Fruit fly (Drosophila melanogaster) whole organism, embryonic: ENCODE results near the gene CIA30.
A peak's percentile ranks its signal among the peaks of the same experiment; 100 is the strongest.

Experiments
- Aef1 ChIP-seq: fragments of 200-800 bp; sonication (Bioruptor generic); IDR thresholded peaks from 3 replicates; pipeline ENCODE4 v1.3.6; 2022; ENCODE audit warnings: missing biosample characterization, missing genetic modification characterization
- Awh ChIP-seq: fragments of 200-800 bp; sonication (Bioruptor generic); IDR thresholded peaks from 2 replicates; pipeline ENCODE4, ENCODE4 v1.3.6; 2022; ENCODE audit warnings: missing biosample characterization, missing genetic modification characterization
- CG10147 ChIP-seq: fragments of 200-800 bp; sonication (Bioruptor generic); optimal IDR thresholded peaks from 2 replicates; lab custom pipeline; 2019; ENCODE audit warnings: missing biosample characterization, mild to moderate bottlenecking, missing genetic modification characterization, moderate library complexity
- CG11695 ChIP-seq: fragments of 200-800 bp; sonication (Bioruptor generic); IDR thresholded peaks from 3 replicates; pipeline ENCODE4 v1.3.6; 2022; ENCODE audit warnings: missing biosample characterization, missing genetic modification characterization
- CG12155 ChIP-seq: fragments of 200-800 bp; sonication (Bioruptor generic); optimal IDR thresholded peaks from 3 replicates; lab custom pipeline; 2016; ENCODE audit warnings: missing biosample characterization, missing genetic modification characterization
- CG14050 ChIP-seq: fragments of 200-800 bp; sonication (Bioruptor generic); IDR thresholded peaks from 3 replicates; pipeline ENCODE4 v1.3.6; 2022; ENCODE audit warnings: missing biosample characterization, missing genetic modification characterization
- CG15696 ChIP-seq: fragments of 200-800 bp; sonication (Bioruptor generic); optimal IDR thresholded peaks from 2 replicates; lab custom pipeline; 2019; ENCODE audit warnings: missing biosample characterization, mild to moderate bottlenecking, missing genetic modification characterization, moderate library complexity
- CG18599 ChIP-seq: fragments of 200-800 bp; sonication (Bioruptor generic); optimal IDR thresholded peaks from 3 replicates; lab custom pipeline; 2017; ENCODE audit warnings: missing biosample characterization, missing genetic modification characterization, mild to moderate bottlenecking, moderate library complexity, missing genetic modification reagents
- CG2116 ChIP-seq: fragments of 200-800 bp; sonication (Bioruptor generic); optimal IDR thresholded peaks from 3 replicates; lab custom pipeline; 2018; ENCODE audit warnings: missing biosample characterization, mild to moderate bottlenecking, missing genetic modification characterization
- CG2712 ChIP-seq: fragments of 200-800 bp; optimal IDR thresholded peaks from 3 replicates; lab custom pipeline; 2019; ENCODE audit warnings: missing biosample characterization, mild to moderate bottlenecking, missing genetic modification characterization, moderate library complexity
- CG31388 ChIP-seq: fragments of 200-800 bp; sonication (Bioruptor generic); optimal IDR thresholded peaks from 2 replicates; lab custom pipeline; 2016; ENCODE audit warnings: missing biosample characterization, missing genetic modification characterization
- CG3281 ChIP-seq: fragments of 200-800 bp; sonication (Bioruptor generic); optimal IDR thresholded peaks from 3 replicates; lab custom pipeline; 2017; ENCODE audit warnings: missing biosample characterization, mild to moderate bottlenecking, missing genetic modification characterization
- CG34422 ChIP-seq: fragments of 200-800 bp; sonication (Bioruptor generic); IDR thresholded peaks from 3 replicates; pipeline ENCODE4 v1.3.6; 2022; ENCODE audit warnings: missing biosample characterization, missing genetic modification characterization
- CG42726 ChIP-seq: fragments of 200-800 bp; sonication (Bioruptor generic); IDR thresholded peaks from 2 replicates; pipeline ENCODE4 v1.3.6; 2022; ENCODE audit warnings: missing biosample characterization, missing genetic modification characterization; ENCODE audit not compliant: partially characterized antibody
- CG4617 ChIP-seq: fragments of 200-800 bp; sonication (Bioruptor generic); optimal IDR thresholded peaks from 3 replicates; lab custom pipeline; 2016; ENCODE audit warnings: missing biosample characterization, missing genetic modification characterization, borderline replicate concordance
- CG7963 ChIP-seq: fragments of 200-800 bp; sonication (Bioruptor generic); IDR thresholded peaks from 3 replicates; pipeline ENCODE4 v1.3.6; 2022; ENCODE audit warnings: missing biosample characterization, missing genetic modification characterization; ENCODE audit not compliant: partially characterized antibody
- CG8089 ChIP-seq: fragments of 200-800 bp; sonication (Bioruptor generic); optimal IDR thresholded peaks from 3 replicates; lab custom pipeline; 2016; ENCODE audit warnings: missing biosample characterization, missing genetic modification characterization
- CG9876 ChIP-seq: fragments of 200-800 bp; sonication (Bioruptor generic); optimal IDR thresholded peaks from 2 replicates; lab custom pipeline; 2016; ENCODE audit warnings: missing biosample characterization, missing genetic modification characterization
- Eip74EF ChIP-seq, 2 experiments: fragments of 200-800 bp in 1 of 2; fragments of >200 bp in 1 of 2; sonication (Bioruptor generic) in 1 of 2; optimal IDR thresholded peaks; 2 replicates each; lab custom pipeline; 2017 to 2019; ENCODE audit warnings: missing biosample characterization in 2 of 2, missing genetic modification characterization in 2 of 2, mild to moderate bottlenecking in 1 of 2, moderate library complexity in 1 of 2
- Elba2 ChIP-seq: fragments of 200-800 bp; sonication (Bioruptor generic); optimal IDR thresholded peaks from 3 replicates; lab custom pipeline; 2016; ENCODE audit warnings: missing biosample characterization, missing genetic modification characterization
- Ets65A ChIP-seq: fragments of 200-800 bp; sonication (Bioruptor generic); peaks from one replicate; lab custom pipeline; 2016; ENCODE audit warnings: missing biosample characterization, missing genetic modification characterization
- Fer2 ChIP-seq: fragments of 200-800 bp; sonication (Bioruptor generic); optimal IDR thresholded peaks from 2 replicates; lab custom pipeline; 2018; ENCODE audit warnings: missing biosample characterization, mild to moderate bottlenecking, missing genetic modification characterization, moderate library complexity
- H15 ChIP-seq: fragments of 200-800 bp; sonication (Bioruptor generic); IDR thresholded peaks from 3 replicates; pipeline ENCODE4 v1.3.6; 2022; ENCODE audit warnings: missing biosample characterization, missing genetic modification characterization
- Hey ChIP-seq: fragments of 200-800 bp; sonication (Bioruptor generic); optimal IDR thresholded peaks from 3 replicates; lab custom pipeline; 2018; ENCODE audit warnings: missing biosample characterization, mild to moderate bottlenecking, missing genetic modification characterization
- Kr ChIP-seq: fragments of 200-800 bp; sonication (Bioruptor generic); optimal IDR thresholded peaks from 2 replicates; lab custom pipeline; 2017; ENCODE audit warnings: missing biosample characterization, mild to moderate bottlenecking, missing genetic modification characterization
- Lpt ChIP-seq: fragments of >200 bp; optimal IDR thresholded peaks from 2 replicates; lab custom pipeline; 2018; ENCODE audit warnings: missing biosample characterization, missing genetic modification characterization
- Oaz ChIP-seq: fragments of 200-800 bp; sonication (Bioruptor generic); IDR thresholded peaks from 2 replicates; pipeline ENCODE4 v1.3.6; 2022; ENCODE audit warnings: missing biosample characterization, missing genetic modification characterization
- Ptx1 ChIP-seq: fragments of 200-800 bp; sonication (Bioruptor generic); IDR thresholded peaks from 2 replicates; pipeline ENCODE4 v1.3.6; 2022; ENCODE audit warnings: missing biosample characterization, missing genetic modification characterization
- Rx ChIP-seq: fragments of 200-800 bp; sonication (Bioruptor generic); IDR thresholded peaks from 2 replicates; pipeline ENCODE4 v1.3.6; 2022; ENCODE audit warnings: missing biosample characterization, missing genetic modification characterization
- Sry-β ChIP-seq: fragments of 200-800 bp; sonication (Bioruptor generic); optimal IDR thresholded peaks from 2 replicates; lab custom pipeline; 2018; ENCODE audit warnings: missing biosample characterization, mild to moderate bottlenecking, missing genetic modification characterization, moderate library complexity
- Ssrp ChIP-seq: fragments of 200-800 bp; sonication (Bioruptor generic); optimal IDR thresholded peaks from 2 replicates; lab custom pipeline; 2018; ENCODE audit warnings: missing biosample characterization, mild to moderate bottlenecking, missing genetic modification characterization, moderate library complexity
- Trl ChIP-seq, 3 experiments: fragments of >200 bp in 2 of 3; fragments of 200-800 bp in 1 of 3; sonication (Bioruptor generic) in 1 of 3; optimal IDR thresholded peaks; 2 replicates in 1 of 3; 3 replicates in 2 of 3; lab custom pipeline; 2016 to 2017; ENCODE audit warnings: missing biosample characterization in 1 of 3, missing genetic modification characterization in 1 of 3
- ash1 ChIP-seq: fragments of 200-800 bp; sonication (Bioruptor generic); optimal IDR thresholded peaks from 2 replicates; lab custom pipeline; 2018; ENCODE audit warnings: missing biosample characterization, mild to moderate bottlenecking, missing genetic modification characterization
- cad ChIP-seq: fragments of >200 bp; optimal IDR thresholded peaks from 2 replicates; lab custom pipeline; 2017; ENCODE audit warnings: missing biosample characterization, missing genetic modification characterization
- caup ChIP-seq: fragments of 200-800 bp; sonication (Bioruptor generic); optimal IDR thresholded peaks from 3 replicates; lab custom pipeline; 2017; ENCODE audit warnings: missing biosample characterization, mild to moderate bottlenecking, missing genetic modification characterization, moderate library complexity; ENCODE audit not compliant: severe bottlenecking
- chif ChIP-seq, 2 experiments: fragments of 200-800 bp; sonication (Bioruptor generic); optimal IDR thresholded peaks; 3 replicates each; lab custom pipeline; 2016; ENCODE audit warnings: missing biosample characterization in 2 of 2, missing genetic modification characterization in 2 of 2
- en ChIP-seq: fragments of 200-800 bp; sonication (Bioruptor generic); optimal IDR thresholded peaks from 2 replicates; lab custom pipeline; 2016; ENCODE audit warnings: missing biosample characterization, missing genetic modification characterization
- fd102C ChIP-seq: fragments of 200-800 bp; sonication (Bioruptor generic); optimal IDR thresholded peaks from 2 replicates; lab custom pipeline; 2018; ENCODE audit warnings: missing biosample characterization, mild to moderate bottlenecking, missing genetic modification characterization, moderate library complexity
- gcm2 ChIP-seq: fragments of 200-800 bp; sonication (Bioruptor generic); optimal IDR thresholded peaks from 2 replicates; lab custom pipeline; 2016; ENCODE audit warnings: missing biosample characterization, missing genetic modification characterization
- h ChIP-seq: fragments of >200 bp; optimal IDR thresholded peaks from 2 replicates; lab custom pipeline; 2017
- ken ChIP-seq: fragments of 200-800 bp; sonication (Bioruptor generic); IDR thresholded peaks from 3 replicates; pipeline ENCODE4 v1.3.6; 2022; ENCODE audit warnings: missing biosample characterization, missing genetic modification characterization
- nmo ChIP-seq: fragments of 200-800 bp; sonication (Bioruptor generic); optimal IDR thresholded peaks from 2 replicates; lab custom pipeline; 2018; ENCODE audit warnings: missing biosample characterization, mild to moderate bottlenecking, missing genetic modification characterization, moderate library complexity
- onecut ChIP-seq: fragments of 200-800 bp; sonication (Bioruptor generic); IDR thresholded peaks from 2 replicates; pipeline ENCODE4 v1.3.6; 2022; ENCODE audit warnings: missing biosample characterization, missing genetic modification characterization
- ranshi ChIP-seq: fragments of 200-800 bp; sonication (Bioruptor generic); IDR thresholded peaks from 2 replicates; pipeline ENCODE4 v1.3.6; 2022; ENCODE audit warnings: missing biosample characterization, missing genetic modification characterization
- sima ChIP-seq: fragments of 200-800 bp; sonication (Bioruptor generic); optimal IDR thresholded peaks from 2 replicates; lab custom pipeline; 2016; ENCODE audit warnings: missing biosample characterization, missing genetic modification characterization
- sisA ChIP-seq: fragments of 200-800 bp; sonication (Bioruptor generic); IDR thresholded peaks from 2 replicates; pipeline ENCODE4 v1.3.6; 2022; ENCODE audit warnings: missing biosample characterization, missing genetic modification characterization
- sna ChIP-seq: fragments of 200-800 bp; sonication (Bioruptor generic); IDR thresholded peaks from 2 replicates; pipeline ENCODE4 v1.3.6; 2022; ENCODE audit warnings: missing biosample characterization, missing genetic modification characterization; ENCODE audit not compliant: partially characterized antibody
- tio ChIP-seq: fragments of 200-800 bp; sonication (Bioruptor generic); optimal IDR thresholded peaks from 2 replicates; lab custom pipeline; 2017; ENCODE audit warnings: missing biosample characterization, missing genetic modification characterization, inconsistent platforms
- tna ChIP-seq: fragments of 200-800 bp; sonication (Bioruptor generic); IDR thresholded peaks from 2 replicates; pipeline ENCODE4 v1.3.6; 2022; ENCODE audit warnings: missing biosample characterization, missing genetic modification characterization; ENCODE audit not compliant: partially characterized antibody
- wdn ChIP-seq: fragments of 200-800 bp; sonication (Bioruptor generic); IDR thresholded peaks from 2 replicates; pipeline ENCODE4 v1.3.6; 2022; ENCODE audit warnings: missing biosample characterization, missing genetic modification characterization
- yki ChIP-seq: fragments of >200 bp; optimal IDR thresholded peaks from 3 replicates; lab custom pipeline; 2018

CIA30 gene

dm6 chr3R:29745056-29745455, 8.3 kb downstream of the CIA30 start, which contains the start of the genes Wdr24 and IntS11 (continued):
- TF ChIP-seq Oaz (GFP tag; lab: Robert Waterston, UW), result peak; percentile 87
- TF ChIP-seq CG15696 (tag; lab: Kevin White, UChicago), result peak; percentile 60
- TF ChIP-seq CG2116 (GFP tag; lab: Kevin White, UChicago), result peak; percentile 81
- no peak for TF ChIP-seq cad (GFP tag; lab: Kevin White, UChicago)
- no peak for TF ChIP-seq yki (lab: Kevin White, UChicago)
- TF ChIP-seq caup (GFP tag; lab: Kevin White, UChicago), result peak; percentile 79
- no peak for TF ChIP-seq Kr (GFP tag; lab: Kevin White, UChicago)
- peak; percentile 74 for TF ChIP-seq Ssrp (tag; lab: Kevin White, UChicago)
- TF ChIP-seq Fer2 (tag; lab: Kevin White, UChicago), result peak; percentile 80
- no peak for TF ChIP-seq fd102C (GFP tag; lab: Kevin White, UChicago)
- peak; percentile 92 for TF ChIP-seq Elba2 (GFP tag; lab: Kevin White, UChicago)
- TF ChIP-seq gcm2 (GFP tag; lab: Kevin White, UChicago), result peak; percentile 4
- no peak for TF ChIP-seq CG7963 (GFP tag; lab: Robert Waterston, UW)
- no peak for TF ChIP-seq ash1
- peak; percentile 84 for TF ChIP-seq CG18599 (GFP tag; lab: Kevin White, UChicago)
- TF ChIP-seq CG8089 (GFP tag; lab: Kevin White, UChicago), result no peak
- TF ChIP-seq CG4617, result peak; percentile 91
- no peak for TF ChIP-seq h
- TF ChIP-seq sisA (GFP tag; lab: Robert Waterston, UW), result peak; percentile 93
- no peak for TF ChIP-seq tna
- peak; percentile 28 to 71 for TF ChIP-seq chif (GFP tag; optimal IDR thresholded peaks at IDR 0.05; lab: Kevin White, UChicago)
- peak; percentile 88 for TF ChIP-seq wdn
- peak; percentile 81 for TF ChIP-seq CG2712
- peak; percentile 88 for TF ChIP-seq nmo (GFP tag; lab: Kevin White, UChicago)
- peak; percentile 95 for TF ChIP-seq CG34422
- peak; percentile 96 for TF ChIP-seq Aef1
- peak; percentile 23 for TF ChIP-seq onecut
- no peak for TF ChIP-seq CG42726
- peak; percentile 83; the same call in 2 of the 3 replicates for TF ChIP-seq CG14050 (GFP tag; lab: Robert Waterston, UW)
- peak; percentile 88 for TF ChIP-seq H15
- TF ChIP-seq CG12155 (GFP tag; lab: Kevin White, UChicago), result peak; percentile 89
- peak; percentile 90 for TF ChIP-seq ken (GFP tag; lab: Robert Waterston, UW)
- TF ChIP-seq tio (GFP tag; lab: Kevin White, UChicago), result no peak
- no peak for TF ChIP-seq Hey (tag; lab: Kevin White, UChicago)
- TF ChIP-seq CG10147, result peak; percentile 82
- TF ChIP-seq Eip74EF (GFP tag; optimal IDR thresholded peaks at IDR 0.05; lab: Kevin White, UChicago), result no peak
- TF ChIP-seq CG31388 (GFP tag; lab: Kevin White, UChicago), result peak; percentile 34
- TF ChIP-seq en (GFP tag; lab: Kevin White, UChicago), result no peak
- TF ChIP-seq Ets65A (GFP tag; lab: Kevin White, UChicago), result peak; percentile 98
- TF ChIP-seq CG9876, result no peak
- TF ChIP-seq sna, result peak; percentile 24; the same call in 1 of the 2 replicates
- no peak for TF ChIP-seq Sry-β (GFP tag; lab: Kevin White, UChicago)
- TF ChIP-seq Trl (optimal IDR thresholded peaks at IDR 0.05; lab: Kevin White, UChicago), result no peak
- TF ChIP-seq Trl (GFP tag; optimal IDR thresholded peaks at IDR 0.05; lab: Kevin White, UChicago), result peak; percentile 41
- TF ChIP-seq Ptx1 (GFP tag; lab: Robert Waterston, UW), result peak; percentile 98
- TF ChIP-seq Rx, result peak; percentile 87
- TF ChIP-seq ranshi (GFP tag; lab: Robert Waterston, UW), result peak; percentile 94
- peak; percentile 74 for TF ChIP-seq Awh (GFP tag; lab: Robert Waterston, UW)
- TF ChIP-seq CG3281 (GFP tag; lab: Kevin White, UChicago), result peak; percentile 71
- no peak for TF ChIP-seq Lpt
- peak; percentile 72; the same call in 2 of the 3 replicates for TF ChIP-seq CG11695 (GFP tag; lab: Robert Waterston, UW)
- TF ChIP-seq sima, result no peak
